Worm (Caenorhabditis elegans): Measurements from ENCODE around the gene K10H10.12.

The K10H10.12 gene

ce11 chrII:14470020-14470419 is 36.1 kb downstream of the K10H10.12 start (continued):
- no peak for TF ChIP-seq zip-4 (GFP tag; optimal IDR thresholded peaks at IDR 0.05)
- no peak for TF ChIP-seq swsn-7 (tag; optimal IDR thresholded peaks at IDR 0.05)

ce11 chrII:14455332-14455731 is 50.8 kb downstream of the K10H10.12 start, which contains the start of gene dmsr-6:
TSS of gene dmsr-6 (plus strand) at chrII:14455632.
- TF ChIP-seq nhr-12 (tag; optimal IDR thresholded peaks at IDR 0.05): no peak
- TF ChIP-seq lir-3 (tag; optimal IDR thresholded peaks at IDR 0.05; ENCODE audit: poor library complexity): no peak
- TF ChIP-seq swsn-7 (tag; optimal IDR thresholded peaks at IDR 0.05): no peak
- no peak for TF ChIP-seq alr-1 (tag; optimal IDR thresholded peaks at IDR 0.05; ENCODE audit: borderline replicate concordance)
- no peak for TF ChIP-seq sox-4 (tag; optimal IDR thresholded peaks at IDR 0.05)
- TF ChIP-seq ceh-63 (GFP tag; optimal IDR thresholded peaks at IDR 0.05): no peak
- no peak for TF ChIP-seq pax-3 (tag; optimal IDR thresholded peaks at IDR 0.05)
- no peak for TF ChIP-seq tbx-2 (tag; optimal IDR thresholded peaks at IDR 0.05)
- no peak for TF ChIP-seq sptf-1 (tag; optimal IDR thresholded peaks at IDR 0.05)
- TF ChIP-seq C16A3.4 (tag; optimal IDR thresholded peaks at IDR 0.05): no peak
